Worm (Caenorhabditis elegans) whole organism, L4/young adult: ENCODE results near the gene tsp-20.

Experiments
- W03F9.2 ChIP-seq: fragments of 150-350 bp; optimal IDR thresholded peaks from 2 replicates; lab custom pipeline; 2014; ENCODE audit warnings: missing biosample characterization, missing genetic modification characterization
- dao-5 ChIP-seq: sonication (generic microtip); optimal IDR thresholded peaks from 2 replicates; lab custom pipeline; 2016; ENCODE audit warnings: missing genotype, missing genetic modification characterization, moderate library complexity, missing compliant biosample characterization
- him-1 ChIP-seq: sonication (generic microtip); optimal IDR thresholded peaks from 2 replicates; lab custom pipeline; 2016; ENCODE audit warnings: missing genotype, missing genetic modification reagents, missing genetic modification characterization, missing compliant biosample characterization

tsp-20 gene

DNA sequence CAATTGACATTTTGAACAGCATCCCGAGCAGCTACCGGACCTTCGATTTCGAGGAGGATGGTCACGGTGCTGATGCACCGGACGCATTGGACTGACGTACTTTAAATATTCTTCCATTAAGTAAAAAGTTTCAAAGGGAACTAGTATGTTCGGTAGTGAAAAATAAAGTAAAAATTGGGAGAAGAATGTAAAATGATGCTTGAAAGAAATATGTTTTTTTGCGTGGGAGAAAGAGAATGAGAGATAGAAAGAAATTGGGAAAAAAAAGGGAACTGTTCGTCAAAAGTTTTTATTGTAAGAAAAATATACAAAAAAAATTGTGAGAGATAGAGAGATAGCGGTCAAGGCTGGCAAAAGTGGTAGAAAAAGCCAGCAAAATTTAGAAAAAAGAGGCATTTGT is at the start of gene tsp-20:
tsp-20 (minus strand) TSS at position 101 of the 400 bp plus-strand sequence.
- TF ChIP-seq W03F9.2 (tag; lab: Kevin White, UChicago) (no peak), dao-5 (no peak), him-1 (tag; lab: Kevin White, UChicago) (no peak)

DNA sequence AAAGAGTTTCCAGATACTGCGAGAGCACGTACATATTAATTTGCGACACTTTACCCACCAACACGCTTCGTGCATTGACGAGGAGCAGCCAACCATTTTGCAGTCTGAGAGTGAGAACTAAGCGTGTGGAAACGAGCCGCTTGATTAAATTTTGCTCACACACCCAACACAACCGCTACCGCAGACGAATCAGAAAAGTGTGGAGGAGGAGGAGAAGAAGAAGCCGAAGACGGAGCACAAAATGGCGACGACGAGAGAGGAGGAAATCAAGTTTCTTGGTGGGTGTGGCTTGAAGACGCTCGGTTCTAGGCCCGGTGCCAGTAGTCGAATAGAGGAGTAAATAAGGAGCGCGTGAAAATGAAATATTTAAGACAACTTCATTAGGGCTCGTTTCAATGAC is 49.0 kb upstream of the tsp-20 start:
- TF ChIP-seq dao-5 (no peak), W03F9.2 (tag; lab: Kevin White, UChicago) (no peak), him-1 (tag; lab: Kevin White, UChicago) (no peak)

DNA sequence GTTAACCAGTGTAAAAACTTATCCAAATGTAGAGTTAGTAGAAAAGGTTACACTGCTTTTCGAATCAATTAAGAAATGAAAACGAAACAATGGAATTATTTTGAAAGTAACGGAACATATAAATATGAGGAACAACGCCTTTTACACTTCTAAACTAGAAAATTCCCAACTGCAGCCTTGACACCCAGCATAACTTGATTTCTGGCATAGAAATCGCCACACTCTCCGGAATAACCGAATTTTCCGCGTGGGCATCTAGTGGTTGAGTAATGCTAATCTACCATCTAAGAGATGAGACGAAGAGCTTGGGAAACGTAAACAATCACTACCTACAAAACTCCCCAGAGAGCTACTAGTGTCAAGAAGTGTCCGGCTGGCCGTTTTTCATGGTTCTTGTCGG is 47.4 kb upstream of the tsp-20 start:
- TF ChIP-seq W03F9.2 (tag; lab: Kevin White, UChicago): no peak
- no peak for TF ChIP-seq dao-5
- TF ChIP-seq him-1 (tag; lab: Kevin White, UChicago): no peak

DNA sequence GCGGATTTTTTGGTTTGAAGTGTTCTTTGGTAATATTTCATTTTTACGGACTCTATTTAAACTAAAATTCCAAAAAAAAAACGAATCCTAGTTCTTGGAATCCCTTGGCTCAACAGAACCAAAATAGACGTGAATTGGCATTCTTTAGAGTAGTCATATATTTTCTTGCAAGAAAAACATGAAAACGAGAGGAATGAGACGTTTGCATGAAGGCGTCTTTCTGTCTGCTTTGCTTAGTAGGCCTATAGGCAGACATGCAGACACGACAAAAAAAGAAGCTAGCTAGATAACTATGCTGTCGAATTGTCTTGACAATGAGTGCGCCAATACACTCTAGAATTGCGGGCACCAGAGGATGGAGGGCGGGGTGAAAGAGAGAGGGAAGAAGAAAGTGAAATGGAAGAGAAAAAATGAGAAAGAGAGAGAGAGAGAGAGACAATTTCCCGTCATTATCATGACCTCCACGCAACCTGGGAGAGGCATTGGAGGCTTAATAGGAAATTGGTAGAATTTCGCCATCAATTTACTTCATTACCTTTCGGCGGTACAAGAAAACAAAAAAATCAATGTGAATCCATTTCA is 46.8 kb upstream of the tsp-20 start:
- no peak for TF ChIP-seq him-1 (tag; lab: Kevin White, UChicago)

ce11 chrX:12073764-12074163 is 39.9 kb upstream of the tsp-20 start, which contains the start of gene tmem-145:
TSS of gene tmem-145 (minus strand) at chrX:12073864.
- TF ChIP-seq W03F9.2 (tag; lab: Kevin White, UChicago) (no peak), dao-5 (no peak), him-1 (tag; lab: Kevin White, UChicago) (no peak)

DNA sequence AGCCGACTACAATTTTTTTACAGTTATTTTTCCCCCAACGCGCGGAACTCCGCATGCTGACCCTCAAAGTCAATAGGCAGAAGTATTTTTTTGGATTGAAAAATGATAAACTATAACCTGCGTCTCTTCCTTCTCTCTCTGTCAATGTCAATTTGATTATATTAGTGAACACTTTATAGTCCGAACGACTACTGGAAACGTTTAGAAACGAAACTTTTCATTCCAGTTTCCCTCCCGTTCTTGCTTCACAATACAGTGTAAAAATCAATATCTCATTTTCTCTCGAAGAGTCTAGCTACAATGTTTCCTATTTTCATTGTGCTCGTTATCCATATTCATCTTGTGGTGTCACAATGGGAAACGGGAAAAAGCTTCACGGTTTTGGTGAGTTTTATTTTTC is 34.4 kb upstream of the tsp-20 start, which contains the start of gene lgc-24:
lgc-24 (plus strand) TSS at position 301 of the 400 bp plus-strand sequence.
- TF ChIP-seq him-1 (tag; lab: Kevin White, UChicago) (no peak), dao-5 (no peak), W03F9.2 (tag; lab: Kevin White, UChicago) (no peak)

DNA sequence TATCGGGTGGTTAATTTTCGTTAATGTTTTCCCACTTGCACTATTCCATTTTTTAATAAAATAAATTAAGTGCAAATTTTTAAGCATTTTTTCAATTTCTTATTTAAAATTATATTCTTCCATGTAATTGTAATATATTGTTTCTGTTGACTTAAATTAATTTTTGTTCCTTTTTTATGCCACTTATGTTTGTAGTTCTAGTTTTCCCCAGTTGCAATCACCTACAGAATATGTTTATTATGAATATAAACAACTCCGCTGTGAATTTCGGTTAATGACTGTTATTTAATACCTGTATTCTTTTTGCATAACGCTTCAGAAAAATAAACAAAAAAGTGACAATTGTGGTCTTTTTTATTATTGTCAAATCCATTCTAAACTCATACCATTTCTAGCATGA is 31.1 kb upstream of the tsp-20 start, which contains the start of gene lgc-23:
lgc-23 (plus strand) TSS at position 301 of the 400 bp plus-strand sequence.
- TF ChIP-seq W03F9.2 (tag; lab: Kevin White, UChicago): no peak
- no peak for TF ChIP-seq dao-5
- TF ChIP-seq him-1 (tag; lab: Kevin White, UChicago): no peak

DNA sequence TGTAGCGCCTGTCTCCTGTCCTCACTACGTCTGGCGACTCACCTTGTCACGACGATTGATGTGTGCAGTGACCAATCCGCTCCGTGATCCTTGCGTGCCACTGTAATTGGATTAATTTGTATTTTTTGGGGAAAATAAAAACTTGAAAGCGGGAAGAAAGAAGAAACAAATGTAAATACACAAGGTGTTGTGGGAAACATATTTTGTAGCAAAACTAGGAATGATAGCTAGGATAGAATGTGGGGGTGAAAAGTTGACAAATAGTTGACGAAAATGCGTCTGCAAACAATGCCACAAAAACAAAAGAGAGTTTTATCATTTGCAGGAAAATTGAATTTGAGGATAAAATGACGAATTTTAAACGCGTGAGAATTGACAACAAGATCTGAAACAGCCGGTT is 23.1 kb upstream of the tsp-20 start, which contains the start of gene B0198.3:
B0198.3 (minus strand) TSS at position 101 of the 400 bp plus-strand sequence.
- TF ChIP-seq dao-5 (no peak), him-1 (tag; lab: Kevin White, UChicago) (no peak), W03F9.2 (tag; lab: Kevin White, UChicago) (no peak)

DNA sequence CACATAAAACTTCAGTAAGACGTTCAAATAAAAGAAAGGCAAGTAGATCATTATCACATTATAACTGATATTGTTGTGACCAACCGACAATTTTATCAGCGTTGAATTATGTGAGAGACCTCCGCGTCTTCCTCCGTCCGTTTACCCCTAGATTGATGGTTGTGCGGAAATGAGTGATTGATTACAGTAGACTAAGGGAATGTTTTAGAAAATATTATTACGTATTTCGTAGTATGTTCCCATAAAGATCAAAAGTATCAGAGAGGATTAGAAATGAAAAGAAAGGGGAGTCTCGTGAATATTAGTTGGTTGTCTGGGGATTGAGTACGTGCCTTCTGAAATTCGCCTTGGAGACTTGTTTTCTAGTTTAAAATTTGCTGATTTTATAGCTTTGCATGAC is 4.9 kb upstream of the tsp-20 start:
- no peak for TF ChIP-seq W03F9.2 (tag; lab: Kevin White, UChicago)
- no peak for TF ChIP-seq dao-5
- TF ChIP-seq him-1 (tag; lab: Kevin White, UChicago): no peak

ce11 chrX:12037978-12038377 is 4.1 kb upstream of the tsp-20 start:
- TF ChIP-seq dao-5 (no peak), W03F9.2 (tag; lab: Kevin White, UChicago) (no peak), him-1 (tag; lab: Kevin White, UChicago) (no peak)

DNA sequence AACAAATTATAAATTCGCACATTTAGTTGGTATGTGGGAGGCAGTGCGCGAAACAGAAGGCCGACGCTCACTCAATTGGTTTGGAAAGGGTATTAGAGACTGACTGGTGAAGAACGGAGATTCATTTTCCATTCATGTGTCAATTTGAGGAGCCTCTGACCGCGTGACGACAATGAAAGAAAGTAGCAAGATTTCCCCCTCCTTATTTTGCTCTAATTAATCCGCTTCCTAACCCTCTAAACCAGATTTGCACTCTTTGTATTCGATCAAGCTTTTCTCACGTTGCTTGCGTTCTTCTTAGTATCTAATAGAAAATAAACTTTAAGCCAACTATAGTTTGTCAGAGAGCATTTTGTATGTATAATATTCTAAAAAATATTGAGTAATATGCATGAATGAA is 2.3 kb upstream of the tsp-20 start:
- no peak for TF ChIP-seq him-1 (tag; lab: Kevin White, UChicago)
- TF ChIP-seq dao-5: no peak
- TF ChIP-seq W03F9.2 (tag; lab: Kevin White, UChicago): no peak

DNA sequence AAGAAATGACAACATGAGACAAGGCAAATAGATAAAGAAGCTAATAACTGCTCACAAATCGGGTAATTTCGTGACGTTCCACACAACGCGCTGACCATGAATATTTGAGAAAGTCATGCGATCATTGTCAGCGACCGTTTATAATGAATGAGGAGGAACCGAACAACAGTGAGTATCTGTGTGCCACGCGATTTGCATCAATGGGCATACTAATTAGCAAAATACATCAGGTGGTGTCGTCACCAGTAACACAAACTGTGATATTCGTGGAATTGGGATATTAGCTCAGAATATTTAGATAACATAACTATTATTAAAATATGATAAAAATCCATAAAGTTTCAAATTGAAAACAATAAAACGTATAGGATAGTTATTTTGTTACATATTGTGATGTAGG is 824 bp upstream of the tsp-20 start:
- no peak for TF ChIP-seq W03F9.2 (tag; lab: Kevin White, UChicago)
- no peak for TF ChIP-seq dao-5
- TF ChIP-seq him-1 (tag; lab: Kevin White, UChicago): no peak

DNA sequence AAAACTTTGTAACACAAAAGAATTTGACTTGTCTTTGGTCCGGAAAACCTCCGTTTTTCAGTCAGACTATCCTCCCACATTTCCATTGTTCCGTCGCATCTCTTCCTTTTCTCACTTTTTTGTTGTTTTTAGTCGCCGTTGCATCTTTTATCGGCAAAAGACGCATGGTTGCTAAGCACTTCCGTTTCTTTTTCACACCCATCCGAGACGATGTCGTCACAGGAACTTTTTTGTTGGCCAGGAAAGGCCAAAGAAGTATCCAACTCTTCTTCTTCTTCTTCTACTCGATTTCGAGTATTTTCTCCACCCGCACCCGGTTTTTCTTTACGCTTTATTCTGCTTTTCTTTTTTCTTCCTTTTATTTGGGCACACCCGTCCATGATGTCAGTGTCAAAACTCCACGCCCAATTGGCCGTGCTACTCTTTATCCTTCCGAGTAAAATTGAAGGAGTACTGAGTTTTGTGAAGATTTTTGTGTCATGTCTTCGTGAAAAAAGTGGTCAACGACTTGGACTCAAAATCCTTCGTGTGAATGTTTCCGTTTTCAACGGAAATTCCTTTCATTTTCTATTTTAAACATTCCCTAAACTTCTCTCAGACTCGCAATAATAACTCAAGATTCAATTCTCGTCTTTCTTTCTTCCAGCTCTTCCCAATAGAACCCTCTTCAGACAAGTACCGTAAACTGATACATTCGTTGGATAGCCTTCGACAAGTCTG is 8.6 kb downstream of the tsp-20 start, which contains the start of gene B0198.2:
B0198.2 (plus strand) TSS at position 670 of the 720 bp plus-strand sequence.
- TF ChIP-seq W03F9.2 (tag; lab: Kevin White, UChicago) (no peak), dao-5 (no peak), him-1 (tag; lab: Kevin White, UChicago) (no peak)

DNA sequence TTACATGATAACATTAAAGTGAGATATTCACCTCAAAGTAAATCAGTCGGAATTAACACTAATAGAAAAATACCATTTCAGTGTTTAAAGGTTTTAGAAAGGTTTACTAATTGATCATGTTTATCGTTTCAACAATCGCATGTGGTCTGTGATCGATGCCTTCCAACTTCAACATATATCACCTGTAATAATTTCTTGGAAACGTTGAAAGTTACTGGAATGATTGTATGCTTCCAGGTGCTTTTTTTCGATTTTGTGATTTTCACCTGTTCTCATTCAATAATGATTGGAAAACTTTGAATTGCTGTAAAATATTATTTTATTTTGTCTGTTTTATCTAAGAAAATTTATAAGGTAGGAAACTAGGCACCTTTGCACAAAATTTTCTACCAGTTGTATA is 11.3 kb downstream of the tsp-20 start:
- TF ChIP-seq dao-5: no peak
